Worm (Caenorhabditis elegans): Measurements from ENCODE around the gene npr-42.

- TF ChIP-seq snpc-4 (tag; optimal IDR thresholded peaks at IDR 0.05) = no peak
- TF ChIP-seq aly-2 (tag; optimal IDR thresholded peaks at IDR 0.05) = no peak
These were observed 21.3 kb downstream of the npr-42 start for ce11 chrII:4297259-4297658.
